Fruit fly (Drosophila melanogaster) whole organism, prepupa: ENCODE results near the gene CG17801.

Source experiments
- Blimp-1 ChIP-seq: fragments of 200-800 bp; sonication (Bioruptor generic); optimal IDR thresholded peaks from 3 replicates; lab custom pipeline; 2017; ENCODE audit warnings: missing biosample characterization, missing genetic modification characterization, mild to moderate bottlenecking, moderate library complexity, missing genetic modification reagents
- CG10631 ChIP-seq: fragments of 200-800 bp; sonication (Bioruptor generic); optimal IDR thresholded peaks from 2 replicates; lab custom pipeline; 2016; ENCODE audit warnings: missing biosample characterization, missing genetic modification characterization
- CG10669 ChIP-seq: fragments of 200-800 bp; sonication (Bioruptor generic); optimal IDR thresholded peaks from 3 replicates; lab custom pipeline; 2018; ENCODE audit warnings: missing biosample characterization, mild to moderate bottlenecking, missing genetic modification characterization, moderate library complexity
- CG11762 ChIP-seq: fragments of 200-800 bp; sonication (Bioruptor generic); optimal IDR thresholded peaks from 3 replicates; lab custom pipeline; 2016; ENCODE audit warnings: missing biosample characterization, missing genetic modification characterization; ENCODE audit not compliant: insufficient read depth
- CG11902 ChIP-seq: fragments of 200-800 bp; sonication (Bioruptor generic); optimal IDR thresholded peaks from 3 replicates; lab custom pipeline; 2016; ENCODE audit warnings: missing biosample characterization, missing genetic modification characterization
- CG15336 ChIP-seq: fragments of 200-800 bp; sonication (Bioruptor generic); IDR thresholded peaks from 2 replicates; pipeline ENCODE4 v1.3.6; 2022; ENCODE audit warnings: missing biosample characterization, missing genetic modification characterization
- CG1621 ChIP-seq: fragments of 200-800 bp; sonication (Bioruptor generic); optimal IDR thresholded peaks from 3 replicates; lab custom pipeline; 2018; ENCODE audit warnings: missing biosample characterization, mild to moderate bottlenecking, missing genetic modification characterization
- CG16779 ChIP-seq: fragments of 200-800 bp; sonication (Bioruptor generic); optimal IDR thresholded peaks from 3 replicates; lab custom pipeline; 2017; ENCODE audit warnings: missing biosample characterization, mild to moderate bottlenecking, missing genetic modification characterization
- CG3032 ChIP-seq: fragments of 200-800 bp; optimal IDR thresholded peaks from 2 replicates; lab custom pipeline; 2019; ENCODE audit warnings: missing biosample characterization, mild to moderate bottlenecking, missing genetic modification characterization, moderate library complexity
- CG31627 ChIP-seq: fragments of 200-800 bp; sonication (Bioruptor generic); optimal IDR thresholded peaks from 3 replicates; lab custom pipeline; 2016; ENCODE audit warnings: missing biosample characterization, missing genetic modification characterization
- CG32006 ChIP-seq: fragments of 200-800 bp; sonication (Bioruptor generic); optimal IDR thresholded peaks from 3 replicates; lab custom pipeline; 2017; ENCODE audit warnings: missing biosample characterization, mild to moderate bottlenecking, missing genetic modification characterization
- CG34406 ChIP-seq: fragments of 200-800 bp; sonication (Bioruptor generic); optimal IDR thresholded peaks from 3 replicates; lab custom pipeline; 2016; ENCODE audit warnings: missing biosample characterization, missing genetic modification characterization
- CG3919 ChIP-seq: fragments of 200-800 bp; sonication (Bioruptor generic); optimal IDR thresholded peaks from 3 replicates; lab custom pipeline; 2016; ENCODE audit warnings: missing biosample characterization, missing genetic modification characterization
- CG4318 ChIP-seq: fragments of 200-800 bp; sonication (Bioruptor generic); optimal IDR thresholded peaks from 3 replicates; lab custom pipeline; 2017; ENCODE audit warnings: missing biosample characterization, mild to moderate bottlenecking, missing genetic modification characterization
- CG6163 ChIP-seq: fragments of 200-800 bp; sonication (Bioruptor generic); IDR thresholded peaks from 3 replicates; pipeline ENCODE4 v1.3.6; 2022; ENCODE audit warnings: missing biosample characterization, missing genetic modification characterization
- CG6276 ChIP-seq: fragments of 200-800 bp; sonication (Bioruptor generic); optimal IDR thresholded peaks from 2 replicates; lab custom pipeline; 2017; ENCODE audit warnings: missing biosample characterization, mild to moderate bottlenecking, missing genetic modification characterization
- CG6808 ChIP-seq: fragments of 200-800 bp; sonication (Bioruptor generic); optimal IDR thresholded peaks from 3 replicates; lab custom pipeline; 2017; ENCODE audit warnings: missing biosample characterization, missing genetic modification characterization, mild to moderate bottlenecking, moderate library complexity, missing genetic modification reagents
- CG8119 ChIP-seq: fragments of 200-800 bp; sonication (Bioruptor generic); IDR thresholded peaks from 3 replicates; pipeline ENCODE4 v1.3.6; 2022; ENCODE audit warnings: missing biosample characterization, missing genetic modification characterization
- CG8632 ChIP-seq: fragments of 200-800 bp; sonication (Bioruptor generic); optimal IDR thresholded peaks from 3 replicates; lab custom pipeline; 2016; ENCODE audit warnings: missing biosample characterization, missing genetic modification characterization
- CG9139 ChIP-seq: fragments of 200-800 bp; sonication (Bioruptor generic); optimal IDR thresholded peaks from 3 replicates; lab custom pipeline; 2017; ENCODE audit warnings: missing biosample characterization, mild to moderate bottlenecking, missing genetic modification characterization
- Eip78C ChIP-seq: fragments of 200-800 bp; sonication (Bioruptor generic); peaks from one replicate; lab custom pipeline; 2016; ENCODE audit warnings: missing biosample characterization, missing genetic modification characterization
- Ets21C ChIP-seq: fragments of 200-800 bp; sonication (Bioruptor generic); optimal IDR thresholded peaks from 3 replicates; lab custom pipeline; 2016; ENCODE audit warnings: missing biosample characterization, missing genetic modification characterization
- Ets96B ChIP-seq: fragments of 200-800 bp; optimal IDR thresholded peaks from 2 replicates; lab custom pipeline; 2019; ENCODE audit warnings: missing biosample characterization, mild to moderate bottlenecking, missing genetic modification characterization, moderate library complexity
- Hr38 ChIP-seq: sonication (Bioruptor generic); optimal IDR thresholded peaks from 2 replicates; lab custom pipeline; 2016; ENCODE audit warnings: missing biosample characterization, missing genetic modification characterization
- Hr39 ChIP-seq: fragments of 200-800 bp; sonication (Bioruptor generic); optimal IDR thresholded peaks from 2 replicates; lab custom pipeline; 2016; ENCODE audit warnings: missing biosample characterization, missing genetic modification characterization
- Hr4 ChIP-seq: fragments of 200-800 bp; sonication (Bioruptor generic); optimal IDR thresholded peaks from 3 replicates; lab custom pipeline; 2016; ENCODE audit warnings: missing biosample characterization, missing genetic modification characterization
- Lpt ChIP-seq: fragments of 200-800 bp; sonication (Bioruptor generic); optimal IDR thresholded peaks from 3 replicates; lab custom pipeline; 2016; ENCODE audit warnings: missing biosample characterization, missing genetic modification characterization
- Met ChIP-seq: fragments of 200-800 bp; sonication (Bioruptor generic); optimal IDR thresholded peaks from 3 replicates; lab custom pipeline; 2016; ENCODE audit warnings: missing biosample characterization, missing genetic modification characterization
- Smox ChIP-seq: fragments of 200-800 bp; sonication (Bioruptor generic); optimal IDR thresholded peaks from 3 replicates; lab custom pipeline; 2016; ENCODE audit warnings: missing biosample characterization, missing genetic modification characterization
- Sox102F ChIP-seq: fragments of 200-800 bp; sonication (Bioruptor generic); optimal IDR thresholded peaks from 2 replicates; lab custom pipeline; 2016; ENCODE audit warnings: missing biosample characterization, mild to moderate bottlenecking, missing genetic modification characterization
- Sox14 ChIP-seq: fragments of 200-800 bp; sonication (Bioruptor generic); optimal IDR thresholded peaks from 3 replicates; lab custom pipeline; 2016; ENCODE audit warnings: missing biosample characterization, missing genetic modification characterization
- Sox15 ChIP-seq: fragments of 200-800 bp; sonication (Bioruptor generic); optimal IDR thresholded peaks from 3 replicates; lab custom pipeline; 2016; ENCODE audit warnings: missing biosample characterization, missing genetic modification characterization
- achi ChIP-seq: fragments of 200-800 bp; sonication (Bioruptor generic); optimal IDR thresholded peaks from 3 replicates; lab custom pipeline; 2016; ENCODE audit warnings: missing biosample characterization, missing genetic modification characterization
- cyc ChIP-seq: fragments of 200-800 bp; sonication (Bioruptor generic); optimal IDR thresholded peaks from 3 replicates; lab custom pipeline; 2016; ENCODE audit warnings: missing biosample characterization, missing genetic modification characterization
- dac ChIP-seq: fragments of 200-800 bp; sonication (Bioruptor generic); optimal IDR thresholded peaks from 2 replicates; lab custom pipeline; 2017; ENCODE audit warnings: missing biosample characterization, mild to moderate bottlenecking, missing genetic modification characterization
- fd59A ChIP-seq: fragments of 200-800 bp; sonication (Bioruptor generic); optimal IDR thresholded peaks from 2 replicates; lab custom pipeline; 2017; ENCODE audit warnings: missing biosample characterization, mild to moderate bottlenecking, missing genetic modification characterization, missing genetic modification reagents
- fd85E ChIP-seq: fragments of 200-800 bp; sonication (Bioruptor generic); optimal IDR thresholded peaks from 3 replicates; lab custom pipeline; 2016; ENCODE audit warnings: missing biosample characterization, missing genetic modification characterization
- fkh ChIP-seq: fragments of 200-800 bp; sonication (Bioruptor generic); optimal IDR thresholded peaks from 3 replicates; lab custom pipeline; 2017; ENCODE audit warnings: missing biosample characterization, mild to moderate bottlenecking, missing genetic modification characterization, moderate library complexity
- lz ChIP-seq: fragments of 200-800 bp; sonication (Bioruptor generic); optimal IDR thresholded peaks from 3 replicates; lab custom pipeline; 2016; ENCODE audit warnings: missing biosample characterization, missing genetic modification characterization
- net ChIP-seq: fragments of 200-800 bp; sonication (Bioruptor generic); optimal IDR thresholded peaks from 3 replicates; lab custom pipeline; 2016; ENCODE audit warnings: missing biosample characterization, missing genetic modification characterization
- pdm3 ChIP-seq: fragments of 200-800 bp; sonication (Bioruptor generic); optimal IDR thresholded peaks from 3 replicates; lab custom pipeline; 2016; ENCODE audit warnings: missing biosample characterization, missing genetic modification characterization
- salr ChIP-seq, 2 experiments: fragments of 200-800 bp; sonication (Bioruptor generic); optimal IDR thresholded peaks; 3 replicates each; lab custom pipeline; 2016 to 2018; ENCODE audit warnings: missing biosample characterization in 2 of 2, missing genetic modification characterization in 2 of 2, mild to moderate bottlenecking in 1 of 2
- svp ChIP-seq: fragments of 200-800 bp; sonication (Bioruptor generic); peaks from one replicate; lab custom pipeline; 2016; ENCODE audit warnings: missing biosample characterization, missing genetic modification characterization
- vri ChIP-seq: fragments of 200-800 bp; sonication (Bioruptor generic); optimal IDR thresholded peaks from 3 replicates; lab custom pipeline; 2016; ENCODE audit warnings: missing biosample characterization, mild to moderate bottlenecking, missing genetic modification characterization

The CG17801 gene

DNA sequence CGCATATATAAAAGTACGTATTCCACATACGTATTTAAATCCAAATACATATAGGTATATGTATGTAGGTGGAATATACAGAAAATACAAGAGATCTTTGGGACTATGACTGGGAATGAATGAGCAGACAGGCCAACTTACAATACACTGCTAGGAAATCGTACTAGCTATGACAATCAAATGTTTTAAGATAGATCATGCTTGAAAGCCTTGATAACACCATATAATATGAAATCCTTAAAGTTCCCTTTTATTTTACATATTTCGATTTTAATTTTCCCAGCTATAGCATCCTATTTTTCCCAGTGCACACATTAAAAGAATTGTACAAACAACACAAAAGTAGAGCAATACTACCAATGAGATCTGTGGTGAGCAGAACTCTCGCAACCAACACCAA, 25.5 kb downstream of the CG17801 start (continued):
- TF ChIP-seq CG10669 (GFP tag; lab: Kevin White, UChicago) (peak; percentile 31), lz (GFP tag; lab: Kevin White, UChicago) (peak; percentile 16), Ets96B (tag; lab: Kevin White, UChicago) (peak; percentile 41), CG8632 (GFP tag; lab: Kevin White, UChicago) (no peak), CG8119 (GFP tag; lab: Robert Waterston, UW) (peak; percentile 65), fd85E (GFP tag; lab: Kevin White, UChicago) (no peak), CG34406 (GFP tag; lab: Kevin White, UChicago) (peak; percentile 3), Lpt (GFP tag; lab: Kevin White, UChicago) (peak; percentile 49)

DNA sequence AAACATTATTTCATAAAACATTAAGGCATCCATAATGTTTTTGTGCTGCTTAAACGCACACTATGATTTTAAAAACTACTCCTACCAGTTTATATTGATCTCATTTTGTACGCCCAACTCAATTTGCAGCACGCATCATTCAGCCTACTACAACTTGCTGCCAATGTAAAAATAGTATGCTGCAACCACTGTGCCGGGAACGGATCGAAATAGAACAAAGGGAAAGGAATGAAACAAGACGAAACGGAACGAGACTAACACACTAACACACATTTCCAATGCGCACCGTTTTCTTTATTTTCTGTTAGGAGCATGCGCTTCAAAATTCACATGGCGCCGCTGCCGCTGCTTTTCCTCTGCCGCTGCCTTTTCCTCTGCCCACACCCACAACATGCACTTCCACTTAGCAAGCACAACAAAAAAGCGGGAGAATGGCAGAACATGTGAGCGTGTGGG, 29.9 kb downstream of the CG17801 start:
- TF ChIP-seq CG4318 (GFP tag; lab: Kevin White, UChicago) (no peak), CG6276 (GFP tag; lab: Kevin White, UChicago) (no peak), CG3919 (GFP tag; lab: Kevin White, UChicago) (no peak), Met (GFP tag; lab: Kevin White, UChicago) (no peak), fd85E (GFP tag; lab: Kevin White, UChicago) (no peak), CG6163 (GFP tag; lab: Robert Waterston, UW) (0 out of 3 replicates have a peak, but pooled peaks have one; percentile 32), pdm3 (no peak), Hr39 (GFP tag; lab: Kevin White, UChicago) (no peak), fd59A (GFP tag; lab: Kevin White, UChicago) (no peak), Hr4 (GFP tag; lab: Kevin White, UChicago) (peak; percentile 24), CG10631 (GFP tag; lab: Kevin White, UChicago) (peak; percentile 2), svp (GFP tag; lab: Kevin White, UChicago) (peak; percentile 41), CG6808 (GFP tag; lab: Kevin White, UChicago) (no peak), Eip78C (GFP tag; lab: Kevin White, UChicago) (peak; percentile 57), cyc (GFP tag; lab: Kevin White, UChicago) (no peak), CG3032 (no peak), CG1621 (no peak), Hr38 (GFP tag; lab: Kevin White, UChicago) (no peak), salr (GFP tag; optimal IDR thresholded peaks at IDR 0.05; lab: Kevin White, UChicago) (no peak), CG32006 (peak; percentile 29)
- TF ChIP-seq, all 60 proteins: peak for 6

DNA sequence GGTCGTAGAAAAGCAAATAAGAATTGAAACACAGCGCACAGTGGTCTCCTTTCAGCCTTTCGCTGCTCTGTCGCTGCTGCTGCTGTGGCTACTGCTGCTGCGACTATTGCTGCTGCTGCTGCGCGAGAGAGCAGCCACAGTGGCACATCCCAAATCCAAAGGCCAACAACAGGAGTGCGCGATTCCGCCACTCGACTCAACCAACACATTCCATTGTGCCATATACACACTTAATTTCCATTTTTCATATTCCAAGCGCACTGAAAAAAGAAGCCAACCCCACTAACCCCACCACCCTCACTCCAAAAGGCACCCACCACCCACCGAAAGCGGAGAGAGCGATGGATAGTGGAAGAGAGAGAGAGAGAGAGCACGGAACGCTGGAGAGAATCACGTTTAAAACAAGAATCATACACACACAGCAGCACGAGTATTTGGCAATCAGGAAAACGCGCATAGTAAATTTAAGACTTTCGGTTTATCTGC, 30.7 kb downstream of the CG17801 start:
- TF ChIP-seq CG6163 (GFP tag; lab: Robert Waterston, UW) (0 out of 3 replicates have a peak, but pooled peaks have one; percentile 25), Hr38 (GFP tag; lab: Kevin White, UChicago) (no peak)

DNA sequence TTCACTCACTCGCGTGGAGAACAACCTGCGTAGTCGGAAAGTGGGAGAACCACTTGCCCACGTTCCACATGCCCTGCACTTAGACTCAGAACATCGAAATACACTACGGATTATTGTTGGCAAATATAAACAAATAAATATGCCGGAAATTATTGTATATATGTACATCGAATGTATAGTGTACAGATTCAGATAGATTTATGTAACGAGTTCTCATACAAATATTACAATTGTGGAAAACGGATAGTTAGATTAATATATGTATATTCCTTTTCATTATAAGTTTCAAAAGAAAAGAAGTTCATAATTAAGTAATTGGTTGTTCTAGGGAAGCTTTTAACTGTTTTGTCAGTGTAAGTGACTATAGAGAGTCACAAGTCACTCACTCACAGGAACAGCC, 32.3 kb downstream of the CG17801 start:
- TF ChIP-seq CG10669 (GFP tag; lab: Kevin White, UChicago) (peak; percentile 23), achi (GFP tag; lab: Kevin White, UChicago) (peak; percentile 14), Blimp-1 (GFP tag; lab: Kevin White, UChicago) (no peak), Met (GFP tag; lab: Kevin White, UChicago) (no peak), CG9139 (GFP tag; lab: Kevin White, UChicago) (no peak), CG1621 (no peak), CG11762 (no peak), Eip78C (GFP tag; lab: Kevin White, UChicago) (peak; percentile 38), pdm3 (no peak), CG11902 (GFP tag; lab: Kevin White, UChicago) (no peak), fd59A (GFP tag; lab: Kevin White, UChicago) (no peak), Ets21C (GFP tag; lab: Kevin White, UChicago) (no peak), CG32006 (peak; percentile 47), fkh (GFP tag; lab: Kevin White, UChicago) (no peak), Sox102F (GFP tag; lab: Kevin White, UChicago) (no peak), Sox14 (GFP tag; lab: Kevin White, UChicago) (no peak), Sox15 (GFP tag; lab: Kevin White, UChicago) (no peak), CG6163 (GFP tag; lab: Robert Waterston, UW) (no peak), CG16779 (tag; lab: Kevin White, UChicago) (no peak), svp (GFP tag; lab: Kevin White, UChicago) (no peak), Smox (GFP tag; lab: Kevin White, UChicago) (no peak), dac (GFP tag; lab: Kevin White, UChicago) (no peak), net (GFP tag; lab: Kevin White, UChicago) (no peak), CG31627 (GFP tag; lab: Kevin White, UChicago) (no peak), Hr38 (GFP tag; lab: Kevin White, UChicago) (no peak), CG3032 (no peak), CG15336 (GFP tag; lab: Robert Waterston, UW) (peak; percentile 28; the same call in 1 of the 2 replicates), lz (GFP tag; lab: Kevin White, UChicago) (no peak), Ets96B (tag; lab: Kevin White, UChicago) (no peak), vri (GFP tag; lab: Kevin White, UChicago) (no peak)
